Worm (Caenorhabditis elegans) whole organism, early embryonic: ENCODE results near the gene clec-168.

Experiments used
- B0310.2 ChIP-seq: sonication (generic microtip); optimal IDR thresholded peaks from 2 replicates; lab custom pipeline; 2016; ENCODE audit warnings: mild to moderate bottlenecking, missing genetic modification characterization, missing compliant biosample characterization
- F13C5.2 ChIP-seq: sonication (generic microtip); optimal IDR thresholded peaks from 2 replicates; lab custom pipeline; 2017; ENCODE audit warnings: mild to moderate bottlenecking, missing genetic modification characterization, inconsistent platforms, missing compliant biosample characterization
- aly-1 ChIP-seq: sonication (generic microtip); optimal IDR thresholded peaks from 2 replicates; lab custom pipeline; 2016; ENCODE audit warnings: missing genetic modification characterization, missing compliant biosample characterization
- ama-1 ChIP-seq: fragments of 150-350 bp; optimal IDR thresholded peaks from 2 replicates; lab custom pipeline; 2014
- ceh-13 ChIP-seq: fragments of 200-800 bp; sonication (Bioruptor generic); optimal IDR thresholded peaks from 2 replicates; lab custom pipeline; 2018; ENCODE audit warnings: mild to moderate bottlenecking, missing genetic modification characterization, missing compliant biosample characterization
- ceh-36 ChIP-seq: sonication (generic microtip); optimal IDR thresholded peaks from 2 replicates; lab custom pipeline; 2016; ENCODE audit warnings: missing genetic modification characterization, inconsistent platforms, missing compliant biosample characterization
- ets-7 ChIP-seq: sonication (generic microtip); optimal IDR thresholded peaks from 2 replicates; lab custom pipeline; 2016; ENCODE audit warnings: missing genotype, missing genetic modification characterization, missing compliant biosample characterization
- flt-1 ChIP-seq: fragments of 200-800 bp; sonication (Bioruptor generic); IDR thresholded peaks from 2 replicates; pipeline ENCODE4 v1.3.6; 2022; ENCODE audit warnings: missing genetic modification characterization, missing compliant biosample characterization
- hmbx-1 ChIP-seq: sonication (generic microtip); optimal IDR thresholded peaks from 2 replicates; lab custom pipeline; 2016; ENCODE audit warnings: mild to moderate bottlenecking, missing genetic modification characterization, missing compliant biosample characterization
- hmg-4 ChIP-seq: fragments of 200-800 bp; sonication (Bioruptor generic); optimal IDR thresholded peaks from 2 replicates; lab custom pipeline; 2018; ENCODE audit warnings: mild to moderate bottlenecking, missing genetic modification characterization, missing compliant biosample characterization
- hnd-1 ChIP-seq: sonication (generic microtip); optimal IDR thresholded peaks from 2 replicates; lab custom pipeline; 2016; ENCODE audit warnings: missing genetic modification characterization, missing compliant biosample characterization
- pes-1 ChIP-seq: fragments of 200-800 bp; sonication (Bioruptor generic); IDR thresholded peaks from 2 replicates; pipeline ENCODE4 v1.3.6; 2022; ENCODE audit warnings: missing genetic modification reagents, missing genetic modification characterization, missing compliant biosample characterization
- scrt-1 ChIP-seq: fragments of 200-800 bp; sonication (Bioruptor generic); IDR thresholded peaks from 2 replicates; pipeline ENCODE4 v1.3.6; 2022; ENCODE audit warnings: missing genetic modification characterization, missing compliant biosample characterization
- sea-1 ChIP-seq: fragments of 200-800 bp; sonication (Bioruptor generic); conservative IDR thresholded peaks from 2 replicates; pipeline ENCODE4 v1.3.6; 2022; ENCODE audit warnings: missing genetic modification characterization, missing compliant biosample characterization
- tbx-11 ChIP-seq: fragments of 200-800 bp; sonication (Bioruptor generic); IDR thresholded peaks from 2 replicates; pipeline ENCODE4 v1.3.6; 2022; ENCODE audit warnings: missing genetic modification characterization, missing compliant biosample characterization
- tbx-37 ChIP-seq: fragments of 200-800 bp; sonication (Bioruptor generic); conservative IDR thresholded peaks from 2 replicates; pipeline ENCODE4 v1.3.6; 2022; ENCODE audit warnings: missing genetic modification reagents, missing genetic modification characterization, missing compliant biosample characterization
- tra-4 ChIP-seq: sonication (generic microtip); optimal IDR thresholded peaks from 2 replicates; lab custom pipeline; 2017; ENCODE audit warnings: missing genetic modification characterization, missing compliant biosample characterization

clec-168 gene

DNA sequence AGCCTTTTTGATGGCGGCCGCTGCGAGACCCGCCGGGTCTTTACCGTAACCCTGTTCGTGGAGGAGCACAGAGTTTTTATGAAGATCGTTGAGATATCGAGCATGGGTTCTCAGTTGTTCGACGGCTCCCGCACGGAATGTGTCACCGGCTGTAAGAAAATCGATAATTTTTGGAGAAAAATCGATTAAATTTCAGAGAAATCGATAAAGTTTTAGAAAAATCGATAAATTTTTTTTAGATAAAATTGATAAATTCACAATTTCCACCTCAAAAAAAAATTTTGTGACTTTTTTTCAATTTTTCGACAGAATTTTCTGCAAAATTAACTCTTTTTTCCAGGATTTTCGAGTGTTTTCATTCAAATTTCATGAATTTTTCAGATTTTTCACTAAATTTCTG is 22.0 kb upstream of the clec-168 start:
- TF ChIP-seq tbx-37 (GFP tag; lab: Robert Waterston, UW) (no peak), sea-1 (GFP tag; lab: Robert Waterston, UW) (no peak), aly-1 (tag; lab: Kevin White, UChicago) (no peak), tbx-11 (GFP tag; lab: Robert Waterston, UW) (no peak), pes-1 (GFP tag; lab: Robert Waterston, UW) (no peak), hmg-4 (GFP tag; lab: Kevin White, UChicago) (no peak), B0310.2 (tag; lab: Kevin White, UChicago) (no peak), ceh-13 (GFP tag; lab: Kevin White, UChicago) (no peak), hmbx-1 (tag; lab: Kevin White, UChicago) (no peak), scrt-1 (GFP tag; lab: Robert Waterston, UW) (no peak), flt-1 (no peak), hnd-1 (no peak), tra-4 (tag; lab: Kevin White, UChicago) (no peak)

- TF ChIP-seq scrt-1 (GFP tag; lab: Robert Waterston, UW) (no peak), F13C5.2 (tag; lab: Kevin White, UChicago) (no peak), hnd-1 (no peak), tbx-11 (GFP tag; lab: Robert Waterston, UW) (no peak), ceh-36 (tag; lab: Kevin White, UChicago) (no peak), tbx-37 (GFP tag; lab: Robert Waterston, UW) (no peak), hmbx-1 (tag; lab: Kevin White, UChicago) (no peak), ama-1 (lab: Kevin White, UChicago) (no peak), pes-1 (GFP tag; lab: Robert Waterston, UW) (no peak), ets-7 (tag; lab: Kevin White, UChicago) (no peak), aly-1 (tag; lab: Kevin White, UChicago) (no peak), B0310.2 (tag; lab: Kevin White, UChicago) (no peak), flt-1 (no peak), tra-4 (tag; lab: Kevin White, UChicago) (no peak), hmg-4 (GFP tag; lab: Kevin White, UChicago) (no peak)
These were observed 21.0 kb upstream of the clec-168 start for ce11 chrIV:1235785-1236184.

DNA sequence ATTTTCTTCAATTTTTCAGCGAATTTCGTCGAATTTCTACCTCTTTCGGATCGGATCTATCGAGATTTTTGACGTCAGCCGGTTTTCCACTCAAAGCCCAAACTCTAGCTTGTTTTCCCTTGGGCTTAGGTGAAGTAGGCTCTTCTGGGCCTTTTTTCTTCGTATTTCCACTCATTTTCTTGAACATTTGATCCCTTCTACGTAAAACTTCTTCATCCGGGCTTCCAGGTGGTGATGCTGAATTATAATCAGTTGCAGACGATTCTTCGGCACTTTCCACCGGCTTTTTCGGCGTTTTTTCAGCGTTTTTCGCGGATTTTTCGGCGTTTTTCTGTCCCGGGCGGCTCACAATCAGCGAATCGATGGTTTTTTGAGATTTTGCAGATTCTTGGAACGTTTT is 18.6 kb upstream of the clec-168 start:
- no peak for TF ChIP-seq ama-1 (lab: Kevin White, UChicago)
- no peak for TF ChIP-seq ets-7 (tag; lab: Kevin White, UChicago)
- no peak for TF ChIP-seq scrt-1 (GFP tag; lab: Robert Waterston, UW)
- no peak for TF ChIP-seq flt-1
- TF ChIP-seq tbx-11 (GFP tag; lab: Robert Waterston, UW): no peak
- no peak for TF ChIP-seq F13C5.2 (tag; lab: Kevin White, UChicago)
- TF ChIP-seq hmg-4 (GFP tag; lab: Kevin White, UChicago): no peak
- TF ChIP-seq pes-1 (GFP tag; lab: Robert Waterston, UW): no peak
- no peak for TF ChIP-seq sea-1 (GFP tag; lab: Robert Waterston, UW)
- no peak for TF ChIP-seq ceh-36 (tag; lab: Kevin White, UChicago)
- TF ChIP-seq hmbx-1 (tag; lab: Kevin White, UChicago): no peak
- TF ChIP-seq aly-1 (tag; lab: Kevin White, UChicago): no peak
- no peak for TF ChIP-seq B0310.2 (tag; lab: Kevin White, UChicago)
- TF ChIP-seq hnd-1: no peak
- no peak for TF ChIP-seq tra-4 (tag; lab: Kevin White, UChicago)
- TF ChIP-seq ceh-13 (GFP tag; lab: Kevin White, UChicago): no peak

DNA sequence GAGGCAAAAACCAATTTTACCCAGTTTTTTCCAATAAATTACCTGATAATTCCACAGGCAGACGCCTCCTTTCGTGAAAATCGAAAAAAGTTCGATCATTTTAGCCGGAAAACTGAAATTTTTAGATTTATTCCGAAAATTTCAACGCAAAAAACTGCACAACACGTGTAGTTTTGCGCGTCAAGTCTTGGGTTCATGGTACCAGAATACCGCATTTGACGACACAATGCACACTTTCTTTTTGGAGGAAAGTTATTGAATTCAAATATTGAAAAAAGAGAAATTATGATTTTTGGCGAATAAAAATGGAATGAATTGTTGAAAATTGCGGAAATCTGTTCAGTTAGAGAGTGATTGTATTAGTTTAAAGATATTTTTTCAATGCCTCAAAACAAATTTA is 17.1 kb upstream of the clec-168 start, which contains the start of gene F38A1.8:
Gene F38A1.8 (minus strand): TSS at position 167 of the 400 bp plus-strand sequence.
- TF ChIP-seq hnd-1 (no peak), flt-1 (no peak), F13C5.2 (tag; lab: Kevin White, UChicago) (no peak), tbx-37 (GFP tag; lab: Robert Waterston, UW) (no peak)

- TF ChIP-seq sea-1 (GFP tag; lab: Robert Waterston, UW): no peak
- no peak for TF ChIP-seq scrt-1 (GFP tag; lab: Robert Waterston, UW)
These were observed 13.5 kb upstream of the clec-168 start, which contains the start of gene F38A1.15 for ce11 chrIV:1243295-1243694. Gene F38A1.15, minus strand, starts transcription at chrIV:1243395.

DNA sequence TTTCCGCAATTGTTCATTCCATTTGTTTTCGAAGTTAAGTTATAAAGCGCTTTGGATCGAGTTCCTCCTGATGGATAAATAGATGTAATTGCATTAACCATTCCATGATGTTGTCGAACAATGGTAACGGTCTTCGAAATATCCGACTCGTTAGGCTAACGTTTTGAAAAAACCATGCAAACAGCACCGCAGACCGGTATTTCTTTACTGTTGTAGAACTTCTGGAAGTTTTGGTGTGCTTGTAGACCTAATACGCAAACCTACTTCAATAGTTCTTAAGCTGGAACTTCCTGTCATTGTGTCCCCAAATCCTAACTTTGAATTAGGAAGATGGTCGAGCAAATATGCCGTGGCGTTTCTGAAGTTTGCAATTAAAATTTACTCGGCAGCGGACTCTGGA is 11.5 kb upstream of the clec-168 start, which contains the start of gene F38A1.9:
Gene F38A1.9 (minus strand): TSS at position 101 of the 400 bp plus-strand sequence.
- TF ChIP-seq ceh-13 (GFP tag; lab: Kevin White, UChicago): no peak
- no peak for TF ChIP-seq pes-1 (GFP tag; lab: Robert Waterston, UW)
- no peak for TF ChIP-seq ama-1 (lab: Kevin White, UChicago)
- no peak for TF ChIP-seq tra-4 (tag; lab: Kevin White, UChicago)
- TF ChIP-seq hmg-4 (GFP tag; lab: Kevin White, UChicago): no peak
- TF ChIP-seq hnd-1: no peak
- TF ChIP-seq scrt-1 (GFP tag; lab: Robert Waterston, UW): no peak
- TF ChIP-seq tbx-11 (GFP tag; lab: Robert Waterston, UW): no peak
- no peak for TF ChIP-seq tbx-37 (GFP tag; lab: Robert Waterston, UW)
- no peak for TF ChIP-seq flt-1
- no peak for TF ChIP-seq aly-1 (tag; lab: Kevin White, UChicago)
- TF ChIP-seq B0310.2 (tag; lab: Kevin White, UChicago): no peak
- TF ChIP-seq ceh-36 (tag; lab: Kevin White, UChicago): no peak
- TF ChIP-seq sea-1 (GFP tag; lab: Robert Waterston, UW): no peak
- no peak for TF ChIP-seq F13C5.2 (tag; lab: Kevin White, UChicago)
- no peak for TF ChIP-seq hmbx-1 (tag; lab: Kevin White, UChicago)
- TF ChIP-seq ets-7 (tag; lab: Kevin White, UChicago): no peak

DNA sequence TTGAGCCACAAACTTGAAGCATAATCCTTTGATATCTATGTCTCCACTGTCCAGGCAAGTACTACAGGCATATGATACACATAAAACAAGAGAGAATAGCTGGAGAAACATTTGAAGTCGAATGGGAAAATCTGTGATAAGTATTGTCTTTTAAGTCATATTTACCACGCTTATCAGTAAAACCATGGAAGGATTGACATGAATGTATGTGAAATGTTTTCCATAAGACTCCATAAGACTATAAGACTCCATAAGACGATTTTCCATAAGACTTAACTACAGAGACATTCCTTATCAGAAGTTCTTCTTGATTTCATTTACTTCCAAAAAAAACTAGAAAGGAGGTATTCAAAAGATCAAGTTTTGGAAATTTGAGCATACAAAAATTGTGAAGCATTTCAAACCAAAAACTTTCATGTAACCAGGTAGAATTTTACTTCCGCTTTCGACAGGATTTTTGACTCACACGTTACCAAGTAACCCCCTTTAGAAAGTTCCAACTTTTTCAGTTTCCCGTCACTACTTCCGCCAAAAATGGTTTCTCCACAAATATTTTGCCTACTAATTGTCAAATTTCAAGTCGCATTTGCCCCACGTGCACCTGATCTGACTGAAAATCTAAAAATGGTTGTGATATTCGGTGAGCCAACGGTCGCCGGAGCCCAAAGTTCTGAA is 9.9 kb upstream of the clec-168 start, which contains the start of the genes clec-165 and F38A1.11:
Gene clec-165 (minus strand): TSS at position 125 of the 675 bp plus-strand sequence.
Gene F38A1.11 (plus strand): TSS at position 625 of the 675 bp plus-strand sequence.
- TF ChIP-seq sea-1 (GFP tag; lab: Robert Waterston, UW) (no peak), flt-1 (no peak), scrt-1 (GFP tag; lab: Robert Waterston, UW) (no peak), ceh-13 (GFP tag; lab: Kevin White, UChicago) (no peak)
